Worm (Caenorhabditis elegans): ENCODE results near the gene clec-149.

The clec-149 gene

ce11 chrIII:843999-844398 lies 21.0 kb downstream of the clec-149 start:
- TF ChIP-seq madf-10 (tag; optimal IDR thresholded peaks at IDR 0.05) (no peak), let-607 (tag; optimal IDR thresholded peaks at IDR 0.05) (no peak), lin-54 (GFP tag; optimal IDR thresholded peaks at IDR 0.05) (no peak), hmg-1.2 (GFP tag; IDR thresholded peaks at IDR 0.05) (peak; percentile 31; the same call in 1 of the 2 replicates), fkh-3 (tag; optimal IDR thresholded peaks at IDR 0.05) (no peak), nhr-80 (tag; optimal IDR thresholded peaks at IDR 0.05) (peak; percentile 49), lin-26 (GFP tag; IDR thresholded peaks at IDR 0.05) (0 out of 2 replicates have a peak, but pooled peaks have one; percentile 20), F23B12.7 (tag; optimal IDR thresholded peaks at IDR 0.05; ENCODE audit: insufficient read depth) (no peak), ztf-26 (tag; optimal IDR thresholded peaks at IDR 0.05) (no peak), tlf-1 (GFP tag; optimal IDR thresholded peaks at IDR 0.05) (no peak), ceh-27 (GFP tag; optimal IDR thresholded peaks at IDR 0.05) (no peak), Y53G8AR.9 (GFP tag; conservative IDR thresholded peaks at IDR 0.05) (no peak), C06A6.2 (GFP tag; conservative IDR thresholded peaks at IDR 0.05) (no peak), cebp-1 (GFP tag; IDR thresholded peaks at IDR 0.05) (no peak), cebp-1 (tag; optimal IDR thresholded peaks at IDR 0.05) (peak; percentile 36), F39B2.1 (GFP tag; IDR thresholded peaks at IDR 0.05) (no peak), ztf-18 (tag; optimal IDR thresholded peaks at IDR 0.05) (no peak), ztf-22 (GFP tag; optimal IDR thresholded peaks at IDR 0.05) (no peak), snpc-4 (GFP tag; optimal IDR thresholded peaks at IDR 0.05) (no peak), snpc-4 (tag; optimal IDR thresholded peaks at IDR 0.05) (peak in 1 of 4 experiments; percentile 22), F55B11.4 (tag; optimal IDR thresholded peaks at IDR 0.05; ENCODE audit: borderline replicate concordance, insufficient read depth) (no peak), Y53F4B.3 (GFP tag; IDR thresholded peaks at IDR 0.05) (no peak), ceh-58 (GFP tag; IDR thresholded peaks at IDR 0.05) (no peak), zim-3 (tag; optimal IDR thresholded peaks at IDR 0.05) (no peak), chd-7 (tag; optimal IDR thresholded peaks at IDR 0.05) (no peak), lin-40 (tag; optimal IDR thresholded peaks at IDR 0.05) (no peak), dox-1 (GFP tag; IDR thresholded peaks at IDR 0.05) (0 out of 2 replicates have a peak, but pooled peaks have one; percentile 23), zfh-2 (GFP tag; conservative IDR thresholded peaks at IDR 0.05) (peak; percentile 50), B0035.1 (tag; optimal IDR thresholded peaks at IDR 0.05) (no peak), lsy-27 (tag; optimal IDR thresholded peaks at IDR 0.05; ENCODE audit: borderline replicate concordance, insufficient read depth) (no peak), F10E7.11 (tag; optimal IDR thresholded peaks at IDR 0.05) (no peak), mcd-1 (GFP tag; IDR thresholded peaks at IDR 0.05) (peak; percentile 51), attf-5 (GFP tag; optimal IDR thresholded peaks at IDR 0.05) (peak; percentile 42), ztf-25 (GFP tag; IDR thresholded peaks at IDR 0.05) (no peak), D2030.7 (GFP tag; IDR thresholded peaks at IDR 0.05) (no peak), mel-28 (tag; optimal IDR thresholded peaks at IDR 0.05; ENCODE audit: borderline replicate concordance) (no peak)

ce11 chrIII:844577-844976 lies 21.6 kb downstream of the clec-149 start:
- TF ChIP-seq snpc-1.3 (tag; optimal IDR thresholded peaks at IDR 0.05; ENCODE audit: insufficient read depth), result no peak
- no peak for TF ChIP-seq mcd-1 (GFP tag; IDR thresholded peaks at IDR 0.05)
- TF ChIP-seq madf-3 (GFP tag; IDR thresholded peaks at IDR 0.05), result no peak
- TF ChIP-seq pbrm-1 (GFP tag; IDR thresholded peaks at IDR 0.05), result no peak
- no peak for TF ChIP-seq snpc-4 (GFP tag; optimal IDR thresholded peaks at IDR 0.05)
- TF ChIP-seq snpc-4 (tag; optimal IDR thresholded peaks at IDR 0.05), result no peak
- TF ChIP-seq D2030.7 (GFP tag; IDR thresholded peaks at IDR 0.05), result no peak
- no peak for TF ChIP-seq C06A6.2 (GFP tag; conservative IDR thresholded peaks at IDR 0.05)
- TF ChIP-seq die-1 (tag; optimal IDR thresholded peaks at IDR 0.05), result no peak
- no peak for TF ChIP-seq xnd-1 (tag; optimal IDR thresholded peaks at IDR 0.05)
- TF ChIP-seq C17E4.6 (GFP tag; IDR thresholded peaks at IDR 0.05), result no peak
- no peak for TF ChIP-seq mes-4 (tag; optimal IDR thresholded peaks at IDR 0.05)
- TF ChIP-seq ztf-28 (GFP tag; IDR thresholded peaks at IDR 0.05), result no peak
- TF ChIP-seq ceh-91 (GFP tag; IDR thresholded peaks at IDR 0.05), result no peak
- TF ChIP-seq bed-1 (GFP tag; IDR thresholded peaks at IDR 0.05), result no peak
- no peak for TF ChIP-seq Y67H2A.10 (GFP tag; conservative IDR thresholded peaks at IDR 0.05)
- no peak for TF ChIP-seq let-526 (GFP tag; IDR thresholded peaks at IDR 0.05)
- no peak for TF ChIP-seq lin-26 (GFP tag; IDR thresholded peaks at IDR 0.05)

Measured in whole organism, young adult.